Fruit fly (Drosophila melanogaster): ENCODE data around the gene CG43844.

The CG43844 gene

dm6 chr3R:21895961-21896875 is 6.9 kb downstream of the CG43844 start (continued):
- TF ChIP-seq Ets21C (GFP tag; optimal IDR thresholded peaks at IDR 0.05) = no peak
- peak; percentile 15 for TF ChIP-seq vri (GFP tag; optimal IDR thresholded peaks at IDR 0.05)
- peak; percentile 73 for TF ChIP-seq eg (GFP tag; IDR thresholded peaks at IDR 0.05)
- peak; percentile 4 for TF ChIP-seq Lpt (GFP tag; optimal IDR thresholded peaks at IDR 0.05)
- peak; percentile 68 for TF ChIP-seq Eip78C (GFP tag)
- TF ChIP-seq Sox15 (GFP tag; optimal IDR thresholded peaks at IDR 0.05) = no peak
- peak; percentile 38 for TF ChIP-seq cyc (GFP tag; optimal IDR thresholded peaks at IDR 0.05)
- TF ChIP-seq CG16779 (tag; optimal IDR thresholded peaks at IDR 0.05) = peak; percentile 3
- TF ChIP-seq salr (GFP tag; optimal IDR thresholded peaks at IDR 0.05) = peak in 1 of 2 experiments; percentile 57
- TF ChIP-seq CG6808 (GFP tag; optimal IDR thresholded peaks at IDR 0.05) = peak; percentile 55
- TF ChIP-seq CG31627 (GFP tag; optimal IDR thresholded peaks at IDR 0.05) = peak; percentile 12
- peak; percentile 55 for TF ChIP-seq Blimp-1 (GFP tag; optimal IDR thresholded peaks at IDR 0.05)
- peak; percentile 17 for TF ChIP-seq CG8632 (GFP tag; optimal IDR thresholded peaks at IDR 0.05)
- TF ChIP-seq CG11762 (GFP tag; optimal IDR thresholded peaks at IDR 0.05; ENCODE audit: insufficient read depth) = peak; percentile 8
- peak; percentile 21 for TF ChIP-seq acj6 (GFP tag; optimal IDR thresholded peaks at IDR 0.05)
- peak; percentile 40 for TF ChIP-seq OdsH (GFP tag; optimal IDR thresholded peaks at IDR 0.05)
- no peak for TF ChIP-seq CG11294 (GFP tag; IDR thresholded peaks at IDR 0.05)
- peak; percentile 2 for TF ChIP-seq Ets96B (tag; optimal IDR thresholded peaks at IDR 0.05)
- TF ChIP-seq Sox14 (GFP tag; optimal IDR thresholded peaks at IDR 0.05) = peak; percentile 6

DNA sequence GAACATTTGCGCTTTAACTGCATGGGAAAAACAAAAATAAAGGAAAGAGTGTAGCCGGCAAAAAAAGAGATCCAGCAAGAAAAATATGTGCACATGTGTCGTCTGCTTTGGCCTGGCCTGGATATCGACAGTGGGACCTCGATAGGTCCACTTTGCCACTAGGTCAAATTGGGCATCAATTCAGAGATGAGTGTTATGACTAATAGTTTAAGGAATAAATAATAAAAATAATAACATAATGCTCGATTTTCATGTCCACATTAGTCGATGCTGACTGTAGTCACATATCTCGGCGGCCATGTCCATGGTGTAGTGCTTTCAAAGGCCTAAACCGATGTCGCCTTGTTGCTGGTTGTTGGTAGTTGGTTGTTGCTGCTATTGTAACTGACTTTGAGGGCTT is 8.2 kb downstream of the CG43844 start:
- TF ChIP-seq CG34406 (GFP tag; optimal IDR thresholded peaks at IDR 0.05) = peak; percentile 87
- TF ChIP-seq acj6 (GFP tag; optimal IDR thresholded peaks at IDR 0.05) = peak; percentile 96
- peak; percentile 96 for TF ChIP-seq dsx (GFP tag; optimal IDR thresholded peaks at IDR 0.05; ENCODE audit: poor library complexity, severe bottlenecking)
- TF ChIP-seq CG32006 (GFP tag; optimal IDR thresholded peaks at IDR 0.05) = peak; percentile 96
- TF ChIP-seq pdm3 (GFP tag; optimal IDR thresholded peaks at IDR 0.05) = peak; percentile 94
- TF ChIP-seq CG7368 (GFP tag; optimal IDR thresholded peaks at IDR 0.05) = peak; percentile 88
- peak; percentile 80 for TF ChIP-seq Ets21C (GFP tag; optimal IDR thresholded peaks at IDR 0.05)
- peak; percentile 90 for TF ChIP-seq Met (GFP tag; optimal IDR thresholded peaks at IDR 0.05)
- TF ChIP-seq CG11294 (GFP tag; IDR thresholded peaks at IDR 0.05) = peak; percentile 91
- TF ChIP-seq CG6163 (GFP tag; IDR thresholded peaks at IDR 0.05) = peak; percentile 98
- peak; percentile 96 for TF ChIP-seq CG6808 (GFP tag; optimal IDR thresholded peaks at IDR 0.05)
- TF ChIP-seq CG3032 (tag; optimal IDR thresholded peaks at IDR 0.05) = peak; percentile 96
- peak; percentile 97 for TF ChIP-seq CG3919 (GFP tag; optimal IDR thresholded peaks at IDR 0.05)
- TF ChIP-seq Hr39 (GFP tag; optimal IDR thresholded peaks at IDR 0.05) = peak; percentile 87
- TF ChIP-seq CG15336 (GFP tag; IDR thresholded peaks at IDR 0.05) = peak; percentile 98
- TF ChIP-seq fd59A (GFP tag; optimal IDR thresholded peaks at IDR 0.05) = peak; percentile 94
- TF ChIP-seq CG10631 (GFP tag; optimal IDR thresholded peaks at IDR 0.05) = peak; percentile 98
- TF ChIP-seq CG16779 (tag; optimal IDR thresholded peaks at IDR 0.05) = peak; percentile 90
- peak; percentile 63 for TF ChIP-seq Blimp-1 (GFP tag; optimal IDR thresholded peaks at IDR 0.05)
- peak; percentile 93 for TF ChIP-seq CG6276 (GFP tag; optimal IDR thresholded peaks at IDR 0.05)
- peak; percentile 95 for TF ChIP-seq Ets96B (tag; optimal IDR thresholded peaks at IDR 0.05)
- TF ChIP-seq dac (GFP tag; optimal IDR thresholded peaks at IDR 0.05) = peak; percentile 90
- peak; percentile 97 for TF ChIP-seq CG8119 (GFP tag; IDR thresholded peaks at IDR 0.05)
- peak; percentile 94 for TF ChIP-seq Gug (GFP tag; IDR thresholded peaks at IDR 0.05)
- peak; percentile 96 for TF ChIP-seq eg (GFP tag; IDR thresholded peaks at IDR 0.05)
- TF ChIP-seq CG4318 (GFP tag; optimal IDR thresholded peaks at IDR 0.05) = peak; percentile 91
- peak; percentile 84 for TF ChIP-seq CG8632 (GFP tag; optimal IDR thresholded peaks at IDR 0.05)
- TF ChIP-seq CG11902 (GFP tag; optimal IDR thresholded peaks at IDR 0.05) = peak; percentile 81
- TF ChIP-seq OdsH (GFP tag; optimal IDR thresholded peaks at IDR 0.05) = peak; percentile 95
- no peak for TF ChIP-seq fkh (GFP tag; optimal IDR thresholded peaks at IDR 0.05)
- peak; percentile 92 for TF ChIP-seq CG10669 (GFP tag; optimal IDR thresholded peaks at IDR 0.05)
- peak; percentile 87 for TF ChIP-seq CG31627 (GFP tag; optimal IDR thresholded peaks at IDR 0.05)
- TF ChIP-seq fd85E (GFP tag; optimal IDR thresholded peaks at IDR 0.05) = peak; percentile 76
- peak; percentile 93 for TF ChIP-seq CG9139 (GFP tag; optimal IDR thresholded peaks at IDR 0.05)
- peak; percentile 73 for TF ChIP-seq vri (GFP tag; optimal IDR thresholded peaks at IDR 0.05)
- TF ChIP-seq topi (GFP tag; optimal IDR thresholded peaks at IDR 0.05) = peak; percentile 88
- TF ChIP-seq Sox102F (GFP tag; optimal IDR thresholded peaks at IDR 0.05) = peak; percentile 90
- peak; percentile 96 for TF ChIP-seq CG1621 (tag; optimal IDR thresholded peaks at IDR 0.05)
- TF ChIP-seq ss (GFP tag; optimal IDR thresholded peaks at IDR 0.05) = peak; percentile 95 to 97

Measured in whole organism, prepupa.